Worm (Caenorhabditis elegans): ENCODE data around the gene ceh-100.

ceh-100 gene

DNA sequence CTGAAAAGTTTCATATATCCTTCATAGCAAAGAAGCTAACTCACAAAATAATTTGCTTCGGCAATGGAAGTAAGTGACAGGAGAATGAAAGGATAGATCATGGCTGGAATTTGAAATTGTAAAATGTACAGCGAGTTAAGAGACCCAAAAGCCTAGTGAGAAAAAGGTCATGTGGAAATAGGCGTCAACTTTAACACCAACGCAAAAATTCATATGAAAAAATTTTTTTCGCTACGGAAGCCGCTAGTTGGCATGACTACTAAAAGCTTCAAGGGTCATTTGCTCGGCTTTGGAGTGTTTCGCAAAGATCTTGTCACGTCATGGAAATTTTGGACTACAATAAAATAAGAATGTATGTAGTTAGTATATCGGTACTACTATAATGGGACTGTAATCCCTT, 33.0 kb downstream of the ceh-100 start, which contains the start of gene Y38E10A.1:
Gene Y38E10A.1, minus strand, starts transcription at position 101 of the 400 bp plus-strand sequence.
- no peak for TF ChIP-seq fkh-3 (tag; optimal IDR thresholded peaks at IDR 0.05)
- TF ChIP-seq unc-130 (GFP tag; optimal IDR thresholded peaks at IDR 0.05): no peak
- TF ChIP-seq dpl-1 (GFP tag; optimal IDR thresholded peaks at IDR 0.05): no peak
- no peak for TF ChIP-seq lin-40 (tag; optimal IDR thresholded peaks at IDR 0.05)
- TF ChIP-seq B0019.2 (GFP tag; conservative IDR thresholded peaks at IDR 0.05): no peak
- no peak for TF ChIP-seq zim-3 (tag; optimal IDR thresholded peaks at IDR 0.05)
- no peak for TF ChIP-seq C17E4.6 (GFP tag; IDR thresholded peaks at IDR 0.05)
- no peak for TF ChIP-seq attf-3 (GFP tag; conservative IDR thresholded peaks at IDR 0.05)
- TF ChIP-seq mcd-1 (GFP tag; IDR thresholded peaks at IDR 0.05): no peak
- no peak for TF ChIP-seq cebp-1 (GFP tag; IDR thresholded peaks at IDR 0.05)
- no peak for TF ChIP-seq cebp-1 (tag; optimal IDR thresholded peaks at IDR 0.05)
- TF ChIP-seq snpc-3.4 (tag; optimal IDR thresholded peaks at IDR 0.05): no peak
- TF ChIP-seq nfyb-1 (GFP tag; IDR thresholded peaks at IDR 0.05): no peak
- TF ChIP-seq ztf-22 (GFP tag; optimal IDR thresholded peaks at IDR 0.05): no peak
- no peak for TF ChIP-seq dpff-1 (tag; optimal IDR thresholded peaks at IDR 0.05)
- TF ChIP-seq repo-1 (tag; optimal IDR thresholded peaks at IDR 0.05): no peak
- TF ChIP-seq pha-4 (tag; optimal IDR thresholded peaks at IDR 0.05): no peak
- no peak for TF ChIP-seq let-607 (tag; optimal IDR thresholded peaks at IDR 0.05)
- no peak for TF ChIP-seq F23B12.7 (tag; optimal IDR thresholded peaks at IDR 0.05; ENCODE audit: insufficient read depth)

DNA sequence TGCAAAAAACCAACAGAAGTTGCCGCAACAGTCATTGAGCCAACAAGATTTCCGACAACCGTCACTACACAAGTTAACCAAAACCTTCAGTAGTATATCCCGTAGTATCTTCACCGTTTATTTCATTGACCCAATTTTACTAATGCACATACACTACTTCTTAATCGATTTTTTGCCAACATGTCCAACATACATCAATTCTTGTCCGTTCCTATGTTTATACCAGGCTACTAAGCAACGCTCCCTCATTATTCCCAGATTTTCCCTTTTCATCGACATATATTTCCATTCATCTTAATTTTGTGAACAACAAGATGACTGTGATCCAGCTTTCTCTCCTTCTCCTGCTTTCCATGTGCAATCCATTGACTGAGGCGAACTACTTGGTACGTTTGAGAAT, 37.6 kb downstream of the ceh-100 start, which contains the start of gene F49C5.7:
Gene F49C5.7, plus strand, starts transcription at position 301 of the 400 bp plus-strand sequence.
- TF ChIP-seq rcor-1 (GFP tag; IDR thresholded peaks at IDR 0.05): no peak
- no peak for TF ChIP-seq F23B12.7 (tag; optimal IDR thresholded peaks at IDR 0.05; ENCODE audit: insufficient read depth)
- TF ChIP-seq akir-1 (GFP tag; optimal IDR thresholded peaks at IDR 0.05): no peak
- no peak for TF ChIP-seq bed-1 (GFP tag; IDR thresholded peaks at IDR 0.05)
- no peak for TF ChIP-seq ztf-3 (GFP tag; optimal IDR thresholded peaks at IDR 0.05)
- no peak for TF ChIP-seq nfya-1 (tag; optimal IDR thresholded peaks at IDR 0.05; ENCODE audit: borderline replicate concordance, insufficient read depth)
- TF ChIP-seq F52B5.7 (tag; optimal IDR thresholded peaks at IDR 0.05): no peak
- TF ChIP-seq snpc-3.4 (tag; optimal IDR thresholded peaks at IDR 0.05): no peak
- TF ChIP-seq nfya-2 (GFP tag; IDR thresholded peaks at IDR 0.05): no peak
- no peak for TF ChIP-seq cebp-1 (GFP tag; IDR thresholded peaks at IDR 0.05)
- no peak for TF ChIP-seq cebp-1 (tag; optimal IDR thresholded peaks at IDR 0.05)
- TF ChIP-seq madf-6 (GFP tag; IDR thresholded peaks at IDR 0.05): no peak
- no peak for TF ChIP-seq ceh-91 (GFP tag; IDR thresholded peaks at IDR 0.05)
- TF ChIP-seq F33H1.4 (GFP tag; IDR thresholded peaks at IDR 0.05): no peak
- TF ChIP-seq madf-3 (GFP tag; IDR thresholded peaks at IDR 0.05): no peak
- TF ChIP-seq somi-1 (GFP tag; optimal IDR thresholded peaks at IDR 0.05): no peak
- no peak for TF ChIP-seq lsl-1 (GFP tag; optimal IDR thresholded peaks at IDR 0.05)

DNA sequence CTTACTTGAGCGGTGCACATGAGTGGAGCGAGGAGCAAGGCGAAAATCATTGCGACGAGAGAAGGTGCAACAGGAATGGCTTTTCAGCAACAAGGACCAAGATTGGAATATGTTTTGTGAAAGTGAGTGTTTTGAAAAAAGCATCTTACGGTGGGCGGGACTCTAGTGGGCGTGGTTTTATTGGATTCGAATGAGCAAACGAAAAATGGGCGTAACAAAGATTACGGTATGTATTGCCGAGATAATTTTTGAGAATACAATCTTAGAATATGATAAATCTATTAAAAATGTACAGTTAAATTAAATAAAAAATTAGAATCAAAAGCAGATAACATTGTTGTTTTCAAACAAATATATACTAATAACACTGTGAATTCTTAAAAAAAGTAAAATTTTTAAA, 43.3 kb downstream of the ceh-100 start, which contains the start of gene F49C5.12:
Gene F49C5.12, minus strand, starts transcription at position 101 of the 400 bp plus-strand sequence.
- TF ChIP-seq F33H1.4 (GFP tag; IDR thresholded peaks at IDR 0.05) (no peak), ceh-40 (GFP tag; IDR thresholded peaks at IDR 0.05) (no peak), snpc-3.4 (tag; optimal IDR thresholded peaks at IDR 0.05) (no peak), F49E8.2 (tag; optimal IDR thresholded peaks at IDR 0.05; ENCODE audit: insufficient read depth) (no peak), lin-54 (GFP tag; optimal IDR thresholded peaks at IDR 0.05) (no peak), madf-8 (GFP tag; conservative IDR thresholded peaks at IDR 0.05) (no peak), lsl-1 (GFP tag; optimal IDR thresholded peaks at IDR 0.05) (no peak)

Data from whole organism, young adult.